Fruit fly (Drosophila melanogaster) whole organism, prepupa: Measurements from ENCODE around the gene Atg5.

ENCODE experiments used
- Blimp-1 ChIP-seq: fragments of 200-800 bp; sonication (Bioruptor generic); optimal IDR thresholded peaks from 3 replicates; lab custom pipeline; 2017; ENCODE audit warnings: missing biosample characterization, missing genetic modification characterization, mild to moderate bottlenecking, moderate library complexity, missing genetic modification reagents
- CG10631 ChIP-seq: fragments of 200-800 bp; sonication (Bioruptor generic); optimal IDR thresholded peaks from 2 replicates; lab custom pipeline; 2016; ENCODE audit warnings: missing biosample characterization, missing genetic modification characterization
- CG11762 ChIP-seq: fragments of 200-800 bp; sonication (Bioruptor generic); optimal IDR thresholded peaks from 3 replicates; lab custom pipeline; 2016; ENCODE audit warnings: missing biosample characterization, missing genetic modification characterization; ENCODE audit not compliant: insufficient read depth
- CG11902 ChIP-seq: fragments of 200-800 bp; sonication (Bioruptor generic); optimal IDR thresholded peaks from 3 replicates; lab custom pipeline; 2016; ENCODE audit warnings: missing biosample characterization, missing genetic modification characterization
- CG15336 ChIP-seq: fragments of 200-800 bp; sonication (Bioruptor generic); IDR thresholded peaks from 2 replicates; pipeline ENCODE4 v1.3.6; 2022; ENCODE audit warnings: missing biosample characterization, missing genetic modification characterization
- CG3032 ChIP-seq: fragments of 200-800 bp; optimal IDR thresholded peaks from 2 replicates; lab custom pipeline; 2019; ENCODE audit warnings: missing biosample characterization, mild to moderate bottlenecking, missing genetic modification characterization, moderate library complexity
- CG31627 ChIP-seq: fragments of 200-800 bp; sonication (Bioruptor generic); optimal IDR thresholded peaks from 3 replicates; lab custom pipeline; 2016; ENCODE audit warnings: missing biosample characterization, missing genetic modification characterization
- CG32006 ChIP-seq: fragments of 200-800 bp; sonication (Bioruptor generic); optimal IDR thresholded peaks from 3 replicates; lab custom pipeline; 2017; ENCODE audit warnings: missing biosample characterization, mild to moderate bottlenecking, missing genetic modification characterization
- CG34406 ChIP-seq: fragments of 200-800 bp; sonication (Bioruptor generic); optimal IDR thresholded peaks from 3 replicates; lab custom pipeline; 2016; ENCODE audit warnings: missing biosample characterization, missing genetic modification characterization
- CG4318 ChIP-seq: fragments of 200-800 bp; sonication (Bioruptor generic); optimal IDR thresholded peaks from 3 replicates; lab custom pipeline; 2017; ENCODE audit warnings: missing biosample characterization, mild to moderate bottlenecking, missing genetic modification characterization
- CG6163 ChIP-seq: fragments of 200-800 bp; sonication (Bioruptor generic); IDR thresholded peaks from 3 replicates; pipeline ENCODE4 v1.3.6; 2022; ENCODE audit warnings: missing biosample characterization, missing genetic modification characterization
- CG6792 ChIP-seq: fragments of 200-800 bp; sonication (Bioruptor generic); optimal IDR thresholded peaks from 3 replicates; lab custom pipeline; 2016; ENCODE audit warnings: missing biosample characterization, missing genetic modification characterization
- CG9139 ChIP-seq: fragments of 200-800 bp; sonication (Bioruptor generic); optimal IDR thresholded peaks from 3 replicates; lab custom pipeline; 2017; ENCODE audit warnings: missing biosample characterization, mild to moderate bottlenecking, missing genetic modification characterization
- Eip93F ChIP-seq: fragments of 200-800 bp; sonication (Bioruptor generic); optimal IDR thresholded peaks from 2 replicates; lab custom pipeline; 2016; ENCODE audit warnings: missing biosample characterization, mild to moderate bottlenecking, missing genetic modification characterization
- Ets96B ChIP-seq: fragments of 200-800 bp; optimal IDR thresholded peaks from 2 replicates; lab custom pipeline; 2019; ENCODE audit warnings: missing biosample characterization, mild to moderate bottlenecking, missing genetic modification characterization, moderate library complexity
- Gug ChIP-seq: fragments of 200-800 bp; sonication (Bioruptor generic); IDR thresholded peaks from 2 replicates; pipeline ENCODE4 v1.3.6; 2022; ENCODE audit warnings: missing biosample characterization, missing genetic modification characterization
- Hr38 ChIP-seq: sonication (Bioruptor generic); optimal IDR thresholded peaks from 2 replicates; lab custom pipeline; 2016; ENCODE audit warnings: missing biosample characterization, missing genetic modification characterization
- Hr39 ChIP-seq: fragments of 200-800 bp; sonication (Bioruptor generic); optimal IDR thresholded peaks from 2 replicates; lab custom pipeline; 2016; ENCODE audit warnings: missing biosample characterization, missing genetic modification characterization
- Hr4 ChIP-seq: fragments of 200-800 bp; sonication (Bioruptor generic); optimal IDR thresholded peaks from 3 replicates; lab custom pipeline; 2016; ENCODE audit warnings: missing biosample characterization, missing genetic modification characterization
- Lpt ChIP-seq: fragments of 200-800 bp; sonication (Bioruptor generic); optimal IDR thresholded peaks from 3 replicates; lab custom pipeline; 2016; ENCODE audit warnings: missing biosample characterization, missing genetic modification characterization
- Met ChIP-seq: fragments of 200-800 bp; sonication (Bioruptor generic); optimal IDR thresholded peaks from 3 replicates; lab custom pipeline; 2016; ENCODE audit warnings: missing biosample characterization, missing genetic modification characterization
- Sox15 ChIP-seq: fragments of 200-800 bp; sonication (Bioruptor generic); optimal IDR thresholded peaks from 3 replicates; lab custom pipeline; 2016; ENCODE audit warnings: missing biosample characterization, missing genetic modification characterization
- achi ChIP-seq: fragments of 200-800 bp; sonication (Bioruptor generic); optimal IDR thresholded peaks from 3 replicates; lab custom pipeline; 2016; ENCODE audit warnings: missing biosample characterization, missing genetic modification characterization
- acj6 ChIP-seq: fragments of 200-800 bp; sonication (Bioruptor generic); optimal IDR thresholded peaks from 3 replicates; lab custom pipeline; 2016; ENCODE audit warnings: missing biosample characterization, missing genetic modification characterization
- cyc ChIP-seq: fragments of 200-800 bp; sonication (Bioruptor generic); optimal IDR thresholded peaks from 3 replicates; lab custom pipeline; 2016; ENCODE audit warnings: missing biosample characterization, missing genetic modification characterization
- dac ChIP-seq: fragments of 200-800 bp; sonication (Bioruptor generic); optimal IDR thresholded peaks from 2 replicates; lab custom pipeline; 2017; ENCODE audit warnings: missing biosample characterization, mild to moderate bottlenecking, missing genetic modification characterization
- dsx ChIP-seq: fragments of 200-800 bp; optimal IDR thresholded peaks from 3 replicates; lab custom pipeline; 2019; ENCODE audit warnings: missing biosample characterization, mild to moderate bottlenecking, missing genetic modification characterization, moderate library complexity; ENCODE audit not compliant: poor library complexity, severe bottlenecking
- eg ChIP-seq: fragments of 200-800 bp; sonication (Bioruptor generic); IDR thresholded peaks from 3 replicates; pipeline ENCODE4 v1.3.6; 2022; ENCODE audit warnings: missing biosample characterization, missing genetic modification characterization
- fd85E ChIP-seq: fragments of 200-800 bp; sonication (Bioruptor generic); optimal IDR thresholded peaks from 3 replicates; lab custom pipeline; 2016; ENCODE audit warnings: missing biosample characterization, missing genetic modification characterization
- fkh ChIP-seq: fragments of 200-800 bp; sonication (Bioruptor generic); optimal IDR thresholded peaks from 3 replicates; lab custom pipeline; 2017; ENCODE audit warnings: missing biosample characterization, mild to moderate bottlenecking, missing genetic modification characterization, moderate library complexity
- pdm3 ChIP-seq: fragments of 200-800 bp; sonication (Bioruptor generic); optimal IDR thresholded peaks from 3 replicates; lab custom pipeline; 2016; ENCODE audit warnings: missing biosample characterization, missing genetic modification characterization
- ss ChIP-seq, 2 experiments: fragments of 200-800 bp; sonication (Bioruptor generic); optimal IDR thresholded peaks; 2 replicates in 1 of 2; 3 replicates in 1 of 2; lab custom pipeline; 2017 to 2018; ENCODE audit warnings: mild to moderate bottlenecking in 2 of 2, missing biosample characterization in 2 of 2, missing genetic modification characterization in 2 of 2, moderate library complexity in 1 of 2
- topi ChIP-seq: fragments of 200-800 bp; sonication (Bioruptor generic); optimal IDR thresholded peaks from 3 replicates; lab custom pipeline; 2016; ENCODE audit warnings: missing biosample characterization, missing genetic modification characterization
- vri ChIP-seq: fragments of 200-800 bp; sonication (Bioruptor generic); optimal IDR thresholded peaks from 3 replicates; lab custom pipeline; 2016; ENCODE audit warnings: missing biosample characterization, mild to moderate bottlenecking, missing genetic modification characterization

Gene Atg5

DNA sequence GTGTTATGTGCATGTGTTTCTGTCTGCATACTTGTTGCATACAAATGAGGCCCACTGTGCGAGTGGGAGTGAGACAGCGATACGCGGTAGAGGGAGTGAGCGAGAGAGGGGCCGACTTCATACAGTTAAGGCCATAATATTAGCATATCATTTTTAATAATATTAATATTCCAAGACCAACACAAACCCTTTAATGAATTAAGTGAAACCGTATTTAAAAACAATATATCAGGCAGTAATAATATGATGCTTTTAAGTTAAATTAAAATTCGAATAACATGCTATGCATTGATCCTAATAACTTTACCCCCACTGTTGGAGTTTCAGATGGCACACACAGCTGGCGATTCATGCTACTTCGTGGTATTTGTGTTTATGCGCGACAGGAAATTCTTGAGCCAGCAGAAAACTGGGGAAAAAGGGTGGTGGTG is 1.3 kb upstream of the Atg5 start (continued):
- TF ChIP-seq CG15336, result peak; percentile 99
- peak; percentile 97 for TF ChIP-seq pdm3
- peak; percentile 97 for TF ChIP-seq Gug (GFP tag; lab: Robert Waterston, UW)
- TF ChIP-seq CG32006 (GFP tag; lab: Kevin White, UChicago), result peak; percentile 98
- TF ChIP-seq CG11762, result peak; percentile 96
- peak; percentile 98 for TF ChIP-seq CG3032 (tag; lab: Kevin White, UChicago)
- TF ChIP-seq vri (GFP tag; lab: Kevin White, UChicago), result peak; percentile 94
- TF ChIP-seq CG4318, result peak; percentile 93
- peak; percentile 98 for TF ChIP-seq CG6792 (GFP tag; lab: Kevin White, UChicago)
- peak; percentile 88 for TF ChIP-seq CG11902 (GFP tag; lab: Kevin White, UChicago)
- peak; percentile 97 for TF ChIP-seq CG10631 (GFP tag; lab: Kevin White, UChicago)
- TF ChIP-seq Ets96B (tag; lab: Kevin White, UChicago), result peak; percentile 98
- peak; percentile 94 for TF ChIP-seq Eip93F (GFP tag; lab: Kevin White, UChicago)
- peak; percentile 97 for TF ChIP-seq Met (GFP tag; lab: Kevin White, UChicago)
- TF ChIP-seq fkh (GFP tag; lab: Kevin White, UChicago), result peak; percentile 78
- TF ChIP-seq achi (GFP tag; lab: Kevin White, UChicago), result peak; percentile 97
- peak; percentile 98 for TF ChIP-seq CG34406 (GFP tag; lab: Kevin White, UChicago)
- peak; percentile 94 for TF ChIP-seq cyc (GFP tag; lab: Kevin White, UChicago)
- TF ChIP-seq CG6163 (GFP tag; lab: Robert Waterston, UW), result peak; percentile 98
- TF ChIP-seq Hr39 (GFP tag; lab: Kevin White, UChicago), result peak; percentile 89
- TF ChIP-seq Hr38 (GFP tag; lab: Kevin White, UChicago), result no peak
- TF ChIP-seq ss (GFP tag; optimal IDR thresholded peaks at IDR 0.05; lab: Kevin White, UChicago), result peak; percentile 98 to 99
- peak; percentile 98 for TF ChIP-seq dsx (GFP tag; lab: Kevin White, UChicago)
- TF ChIP-seq dac (GFP tag; lab: Kevin White, UChicago), result peak; percentile 86
- TF ChIP-seq, all 60 proteins: peak for 59

DNA sequence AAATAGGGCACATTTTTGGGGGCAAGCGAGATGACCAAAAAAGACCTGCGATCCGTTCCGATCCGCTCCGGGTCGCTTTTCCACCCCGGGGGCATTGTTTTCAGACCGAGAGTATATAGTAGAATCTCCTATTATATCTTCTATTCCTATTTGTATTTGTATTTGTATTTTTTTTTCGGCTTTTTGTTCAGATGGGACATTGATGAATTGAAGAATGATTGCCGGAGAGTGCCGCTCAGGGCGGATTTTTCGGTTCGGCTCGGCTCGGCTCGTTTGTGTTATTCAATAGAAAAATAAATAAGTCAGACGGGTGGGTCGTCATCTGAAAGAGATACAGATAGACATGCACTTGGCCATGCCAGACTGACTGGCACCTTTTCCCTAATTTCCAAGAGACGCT is 1.7 kb downstream of the Atg5 start:
- TF ChIP-seq Hr4 (GFP tag; lab: Kevin White, UChicago), result no peak
- TF ChIP-seq fkh (GFP tag; lab: Kevin White, UChicago), result peak; percentile 3

DNA sequence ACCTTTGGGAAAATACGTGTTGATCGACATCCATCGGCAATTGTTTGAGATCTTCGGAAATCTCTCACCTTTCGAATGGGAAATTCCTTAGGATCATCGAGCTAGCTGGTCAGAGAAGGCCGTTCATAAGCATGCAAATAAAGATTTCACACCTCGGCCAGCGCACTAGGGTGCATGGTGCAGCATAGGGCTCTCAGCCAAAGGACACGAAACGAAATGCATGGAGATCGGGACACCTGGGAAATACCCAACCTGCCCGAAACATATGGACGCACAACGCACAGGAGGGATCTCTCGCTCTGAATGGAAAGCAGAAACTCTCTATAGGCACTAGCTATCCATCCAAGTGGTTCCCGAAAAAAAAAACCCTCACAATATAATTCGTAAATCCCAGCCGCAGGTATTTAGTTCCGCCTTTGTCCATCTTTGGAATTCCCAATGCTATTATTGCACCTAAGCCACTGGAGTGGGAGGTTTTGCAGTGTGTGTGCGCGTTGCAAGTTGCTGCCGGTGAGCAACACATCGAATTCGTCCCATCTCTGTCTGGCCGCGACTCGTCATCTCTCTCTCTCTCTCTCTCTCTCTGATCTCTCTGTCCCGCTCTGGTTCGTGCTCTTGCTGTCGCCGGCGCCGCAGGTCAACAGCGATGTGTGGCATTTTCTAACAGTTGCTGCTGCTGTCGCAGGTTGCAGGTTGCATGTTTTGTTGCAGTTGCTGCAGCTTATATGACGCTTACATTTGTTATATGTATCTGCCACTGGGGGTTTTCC is 2.9 kb downstream of the Atg5 start:
- TF ChIP-seq CG15336 (0 out of 2 replicates have a peak, but pooled peaks have one; percentile 7), fd85E (GFP tag; lab: Kevin White, UChicago) (no peak), fkh (GFP tag; lab: Kevin White, UChicago) (peak; percentile 10), vri (GFP tag; lab: Kevin White, UChicago) (no peak)
- TF ChIP-seq, all 60 proteins: peak for 2

DNA sequence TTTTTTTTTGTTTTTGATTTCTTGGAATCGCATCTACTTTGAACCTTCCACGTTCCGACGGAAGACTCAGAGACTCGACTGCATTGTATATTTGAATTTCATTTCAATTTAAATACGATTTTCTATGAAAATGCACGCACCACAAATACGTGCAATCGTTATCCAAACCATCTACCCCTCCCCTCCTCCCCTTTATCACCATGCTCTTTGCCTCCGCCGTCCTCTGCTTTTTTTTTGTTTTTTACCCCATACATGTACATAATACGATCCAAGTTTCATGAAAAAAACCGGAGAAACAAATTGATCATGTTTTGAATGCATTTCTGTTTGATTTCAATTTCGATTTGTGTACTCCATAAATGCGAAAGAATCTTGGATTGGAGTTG is 3.9 kb downstream of the Atg5 start:
- TF ChIP-seq Sox15 (GFP tag; lab: Kevin White, UChicago) (no peak), eg (no peak), CG34406 (GFP tag; lab: Kevin White, UChicago) (no peak), acj6 (GFP tag; lab: Kevin White, UChicago) (no peak), dsx (GFP tag; lab: Kevin White, UChicago) (no peak), topi (no peak), fkh (GFP tag; lab: Kevin White, UChicago) (no peak), CG6792 (GFP tag; lab: Kevin White, UChicago) (no peak), Lpt (no peak), CG32006 (GFP tag; lab: Kevin White, UChicago) (no peak), CG3032 (tag; lab: Kevin White, UChicago) (no peak), Hr4 (GFP tag; lab: Kevin White, UChicago) (no peak), CG15336 (no peak), CG31627 (GFP tag; lab: Kevin White, UChicago) (no peak), Blimp-1 (no peak), CG9139 (no peak)
